Worm (Caenorhabditis elegans): ENCODE measurements around the gene W09G12.7.

Gene W09G12.7

DNA sequence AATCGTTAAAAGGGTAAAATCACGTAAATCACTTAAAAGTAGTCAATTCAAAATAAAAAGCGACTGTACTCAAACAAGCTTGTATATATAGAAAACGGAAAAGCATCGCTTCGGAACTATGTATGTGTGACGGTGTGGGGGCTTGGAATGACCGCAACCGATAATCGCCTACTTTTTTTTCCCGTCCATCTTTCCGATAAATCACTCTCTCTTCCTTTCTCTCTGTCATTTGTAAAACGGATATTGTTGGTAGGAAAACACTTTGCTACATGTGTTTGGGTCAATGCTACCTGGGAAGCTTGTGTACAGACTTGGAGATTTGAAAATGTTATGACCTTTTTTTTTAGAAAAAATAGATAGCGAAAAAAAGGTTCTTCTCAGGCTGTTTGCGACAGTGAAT lies 4.1 kb upstream of the W09G12.7 start:
- no peak for TF ChIP-seq ama-1 (optimal IDR thresholded peaks at IDR 0.05)
- TF ChIP-seq nhr-23 (tag; optimal IDR thresholded peaks at IDR 0.05): peak; percentile 18

DNA sequence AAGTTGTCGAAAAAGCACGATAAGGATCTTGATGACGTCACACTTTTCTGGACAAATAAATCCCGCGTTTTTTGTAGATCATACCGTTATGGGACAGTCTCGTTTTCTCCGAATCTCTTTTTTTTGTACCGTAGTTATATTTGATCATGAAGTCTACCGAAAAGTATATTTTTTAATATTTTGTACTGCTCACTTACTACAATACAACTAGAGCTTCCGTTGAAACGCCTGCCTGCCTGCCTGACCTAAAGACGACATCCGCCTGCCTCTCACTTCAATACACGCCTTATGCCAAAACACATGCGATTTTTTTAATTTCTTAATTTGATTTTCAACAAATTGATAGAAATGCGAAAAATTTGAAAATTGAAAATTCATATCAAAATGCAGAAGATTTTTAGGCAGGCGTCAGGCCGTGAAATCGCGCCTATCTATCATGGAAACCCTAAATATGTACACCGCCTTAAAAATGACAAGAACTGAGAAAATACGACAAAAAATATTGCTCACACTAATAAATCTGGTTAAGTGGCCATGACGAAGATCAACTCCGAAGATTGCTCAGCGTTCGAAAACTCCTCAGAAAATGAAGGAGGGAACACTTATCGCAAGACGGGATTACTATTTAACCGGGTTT lies 3.2 kb upstream of the W09G12.7 start, which contains the start of gene W09G12.8:
Gene W09G12.8 (plus strand): TSS at position 587 of the 637 bp plus-strand sequence.
- TF ChIP-seq elt-1 (tag; optimal IDR thresholded peaks at IDR 0.05) (no peak), elt-2 (tag; optimal IDR thresholded peaks at IDR 0.05) (no peak), fkh-2 (tag; optimal IDR thresholded peaks at IDR 0.05) (no peak), nhr-77 (tag; optimal IDR thresholded peaks at IDR 0.05) (no peak), nhr-23 (tag; optimal IDR thresholded peaks at IDR 0.05) (no peak)

DNA sequence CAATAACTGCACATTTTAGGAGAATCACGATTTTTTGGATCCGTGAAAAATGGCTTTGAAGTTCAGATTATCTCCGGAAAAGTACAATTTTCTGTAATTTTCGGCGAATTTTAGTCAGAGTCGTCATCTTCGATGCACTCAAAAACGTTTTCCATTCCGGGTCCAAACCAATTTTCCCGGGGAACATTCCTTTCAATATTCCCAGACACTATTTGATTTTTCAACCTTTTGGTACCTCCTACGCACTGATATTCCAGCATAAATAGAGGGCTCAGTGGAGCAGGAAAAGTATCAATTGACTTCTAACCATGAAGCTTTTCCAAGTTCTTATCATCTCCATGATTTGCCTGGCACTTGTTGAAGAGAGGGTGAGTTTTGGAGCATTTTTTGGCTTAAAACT lies 2.7 kb downstream of the W09G12.7 start, which contains the start of gene W09G12.6:
Gene W09G12.6 (plus strand): TSS at position 301 of the 400 bp plus-strand sequence.
- no peak for TF ChIP-seq pha-4 (tag; optimal IDR thresholded peaks at IDR 0.05)
- TF ChIP-seq sea-2 (GFP tag; optimal IDR thresholded peaks at IDR 0.05): no peak
- no peak for TF ChIP-seq elt-2 (tag; optimal IDR thresholded peaks at IDR 0.05)
- TF ChIP-seq ceh-82 (tag; optimal IDR thresholded peaks at IDR 0.05): no peak
- TF ChIP-seq ZK546.5 (tag; optimal IDR thresholded peaks at IDR 0.05): no peak
- no peak for TF ChIP-seq pqm-1 (tag; optimal IDR thresholded peaks at IDR 0.05)
- TF ChIP-seq nhr-237 (tag; optimal IDR thresholded peaks at IDR 0.05): no peak

ce11 chrIV:1232419-1233145 lies 3.7 kb downstream of the W09G12.7 start:
- TF ChIP-seq daf-12 (tag; optimal IDR thresholded peaks at IDR 0.05) (no peak), mdl-1 (tag; optimal IDR thresholded peaks at IDR 0.05) (no peak), ceh-82 (tag; optimal IDR thresholded peaks at IDR 0.05) (no peak), nhr-237 (tag; optimal IDR thresholded peaks at IDR 0.05) (no peak), mml-1 (tag; optimal IDR thresholded peaks at IDR 0.05) (no peak), lin-39 (tag; optimal IDR thresholded peaks at IDR 0.05) (no peak), ZK546.5 (tag; optimal IDR thresholded peaks at IDR 0.05) (no peak), fkh-10 (GFP tag; optimal IDR thresholded peaks at IDR 0.05) (no peak), sea-2 (GFP tag; optimal IDR thresholded peaks at IDR 0.05) (no peak), lsy-12 (tag; optimal IDR thresholded peaks at IDR 0.05) (no peak), fos-1 (tag; optimal IDR thresholded peaks at IDR 0.05) (no peak), nhr-77 (tag; optimal IDR thresholded peaks at IDR 0.05) (no peak), unc-39 (tag; optimal IDR thresholded peaks at IDR 0.05) (no peak), ztf-4 (tag; optimal IDR thresholded peaks at IDR 0.05) (no peak)

DNA sequence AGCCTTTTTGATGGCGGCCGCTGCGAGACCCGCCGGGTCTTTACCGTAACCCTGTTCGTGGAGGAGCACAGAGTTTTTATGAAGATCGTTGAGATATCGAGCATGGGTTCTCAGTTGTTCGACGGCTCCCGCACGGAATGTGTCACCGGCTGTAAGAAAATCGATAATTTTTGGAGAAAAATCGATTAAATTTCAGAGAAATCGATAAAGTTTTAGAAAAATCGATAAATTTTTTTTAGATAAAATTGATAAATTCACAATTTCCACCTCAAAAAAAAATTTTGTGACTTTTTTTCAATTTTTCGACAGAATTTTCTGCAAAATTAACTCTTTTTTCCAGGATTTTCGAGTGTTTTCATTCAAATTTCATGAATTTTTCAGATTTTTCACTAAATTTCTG lies 5.9 kb downstream of the W09G12.7 start:
- TF ChIP-seq nhr-67 (tag; optimal IDR thresholded peaks at IDR 0.05) (no peak), ceh-28 (tag; optimal IDR thresholded peaks at IDR 0.05) (peak; percentile 70)

- no peak for TF ChIP-seq fos-1 (tag; optimal IDR thresholded peaks at IDR 0.05)
- no peak for TF ChIP-seq unc-39 (tag; optimal IDR thresholded peaks at IDR 0.05)
- peak; percentile 81 for TF ChIP-seq ceh-28 (tag; optimal IDR thresholded peaks at IDR 0.05)
Measured at ce11 chrIV:1235785-1236184, 6.9 kb downstream of the W09G12.7 start.

- TF ChIP-seq elt-1 (tag; optimal IDR thresholded peaks at IDR 0.05) (no peak), nhr-67 (tag; optimal IDR thresholded peaks at IDR 0.05) (no peak), fkh-2 (tag; optimal IDR thresholded peaks at IDR 0.05) (no peak), egl-5 (tag; optimal IDR thresholded peaks at IDR 0.05) (no peak), hmg-11 (tag; optimal IDR thresholded peaks at IDR 0.05) (no peak), jun-1 (tag; optimal IDR thresholded peaks at IDR 0.05) (no peak), nhr-12 (tag; optimal IDR thresholded peaks at IDR 0.05) (no peak), egl-27 (tag; optimal IDR thresholded peaks at IDR 0.05) (no peak), nhr-76 (tag; optimal IDR thresholded peaks at IDR 0.05) (no peak), ama-1 (optimal IDR thresholded peaks at IDR 0.05) (no peak), nhr-237 (tag; optimal IDR thresholded peaks at IDR 0.05) (no peak), nhr-43 (tag; optimal IDR thresholded peaks at IDR 0.05; ENCODE audit: poor library complexity, severe bottlenecking) (no peak), pha-4 (tag; optimal IDR thresholded peaks at IDR 0.05) (no peak)
Measured at ce11 chrIV:1238147-1238546, 9.3 kb downstream of the W09G12.7 start.
